Worm (Caenorhabditis elegans) whole organism, early embryonic: ENCODE data around the gene pqn-32.

Experiments used
- B0310.2 ChIP-seq: sonication (generic microtip); optimal IDR thresholded peaks from 2 replicates; lab custom pipeline; 2016; ENCODE audit warnings: mild to moderate bottlenecking, missing genetic modification characterization, missing compliant biosample characterization
- F13C5.2 ChIP-seq: sonication (generic microtip); optimal IDR thresholded peaks from 2 replicates; lab custom pipeline; 2017; ENCODE audit warnings: mild to moderate bottlenecking, missing genetic modification characterization, inconsistent platforms, missing compliant biosample characterization
- aly-1 ChIP-seq: sonication (generic microtip); optimal IDR thresholded peaks from 2 replicates; lab custom pipeline; 2016; ENCODE audit warnings: missing genetic modification characterization, missing compliant biosample characterization
- ama-1 ChIP-seq: fragments of 150-350 bp; optimal IDR thresholded peaks from 2 replicates; lab custom pipeline; 2014
- ceh-13 ChIP-seq: fragments of 200-800 bp; sonication (Bioruptor generic); optimal IDR thresholded peaks from 2 replicates; lab custom pipeline; 2018; ENCODE audit warnings: mild to moderate bottlenecking, missing genetic modification characterization, missing compliant biosample characterization
- ceh-36 ChIP-seq: sonication (generic microtip); optimal IDR thresholded peaks from 2 replicates; lab custom pipeline; 2016; ENCODE audit warnings: missing genetic modification characterization, inconsistent platforms, missing compliant biosample characterization
- ets-7 ChIP-seq: sonication (generic microtip); optimal IDR thresholded peaks from 2 replicates; lab custom pipeline; 2016; ENCODE audit warnings: missing genotype, missing genetic modification characterization, missing compliant biosample characterization
- flt-1 ChIP-seq: fragments of 200-800 bp; sonication (Bioruptor generic); IDR thresholded peaks from 2 replicates; pipeline ENCODE4 v1.3.6; 2022; ENCODE audit warnings: missing genetic modification characterization, missing compliant biosample characterization
- hmbx-1 ChIP-seq: sonication (generic microtip); optimal IDR thresholded peaks from 2 replicates; lab custom pipeline; 2016; ENCODE audit warnings: mild to moderate bottlenecking, missing genetic modification characterization, missing compliant biosample characterization
- hmg-4 ChIP-seq: fragments of 200-800 bp; sonication (Bioruptor generic); optimal IDR thresholded peaks from 2 replicates; lab custom pipeline; 2018; ENCODE audit warnings: mild to moderate bottlenecking, missing genetic modification characterization, missing compliant biosample characterization
- hnd-1 ChIP-seq: sonication (generic microtip); optimal IDR thresholded peaks from 2 replicates; lab custom pipeline; 2016; ENCODE audit warnings: missing genetic modification characterization, missing compliant biosample characterization
- pes-1 ChIP-seq: fragments of 200-800 bp; sonication (Bioruptor generic); IDR thresholded peaks from 2 replicates; pipeline ENCODE4 v1.3.6; 2022; ENCODE audit warnings: missing genetic modification reagents, missing genetic modification characterization, missing compliant biosample characterization
- scrt-1 ChIP-seq: fragments of 200-800 bp; sonication (Bioruptor generic); IDR thresholded peaks from 2 replicates; pipeline ENCODE4 v1.3.6; 2022; ENCODE audit warnings: missing genetic modification characterization, missing compliant biosample characterization
- sea-1 ChIP-seq: fragments of 200-800 bp; sonication (Bioruptor generic); conservative IDR thresholded peaks from 2 replicates; pipeline ENCODE4 v1.3.6; 2022; ENCODE audit warnings: missing genetic modification characterization, missing compliant biosample characterization
- tbx-11 ChIP-seq: fragments of 200-800 bp; sonication (Bioruptor generic); IDR thresholded peaks from 2 replicates; pipeline ENCODE4 v1.3.6; 2022; ENCODE audit warnings: missing genetic modification characterization, missing compliant biosample characterization
- tbx-37 ChIP-seq: fragments of 200-800 bp; sonication (Bioruptor generic); conservative IDR thresholded peaks from 2 replicates; pipeline ENCODE4 v1.3.6; 2022; ENCODE audit warnings: missing genetic modification reagents, missing genetic modification characterization, missing compliant biosample characterization
- tra-4 ChIP-seq: sonication (generic microtip); optimal IDR thresholded peaks from 2 replicates; lab custom pipeline; 2017; ENCODE audit warnings: missing genetic modification characterization, missing compliant biosample characterization

The pqn-32 gene

ce11 chrII:13139573-13139972 is 31.8 kb downstream of the pqn-32 start:
- TF ChIP-seq ama-1 (lab: Kevin White, UChicago): no peak
- no peak for TF ChIP-seq hnd-1 (tag; lab: Kevin White, UChicago)
- TF ChIP-seq sea-1 (GFP tag; lab: Robert Waterston, UW): no peak
- no peak for TF ChIP-seq pes-1 (GFP tag; lab: Robert Waterston, UW)
- no peak for TF ChIP-seq tra-4 (tag; lab: Kevin White, UChicago)
- no peak for TF ChIP-seq hmg-4
- no peak for TF ChIP-seq tbx-11
- TF ChIP-seq tbx-37: no peak
- TF ChIP-seq flt-1 (GFP tag; lab: Robert Waterston, UW): no peak
- TF ChIP-seq B0310.2 (tag; lab: Kevin White, UChicago): no peak
- no peak for TF ChIP-seq ceh-36
- no peak for TF ChIP-seq F13C5.2
- TF ChIP-seq hmbx-1: no peak
- TF ChIP-seq ets-7 (tag; lab: Kevin White, UChicago): no peak
- no peak for TF ChIP-seq ceh-13 (GFP tag; lab: Kevin White, UChicago)
- TF ChIP-seq scrt-1 (GFP tag; lab: Robert Waterston, UW): no peak
- no peak for TF ChIP-seq aly-1 (tag; lab: Kevin White, UChicago)

- TF ChIP-seq ceh-36 (no peak), tbx-37 (no peak), tbx-11 (no peak), hnd-1 (tag; lab: Kevin White, UChicago) (no peak), ama-1 (lab: Kevin White, UChicago) (no peak), scrt-1 (GFP tag; lab: Robert Waterston, UW) (no peak), aly-1 (tag; lab: Kevin White, UChicago) (no peak)
Observed at ce11 chrII:13142372-13142771, 34.6 kb downstream of the pqn-32 start.

ce11 chrII:13145204-13145603 is 37.4 kb downstream of the pqn-32 start, which contains the start of gene mltn-1:
mltn-1 (minus strand) TSS chrII:13145225.
- TF ChIP-seq ets-7 (tag; lab: Kevin White, UChicago) (no peak), pes-1 (GFP tag; lab: Robert Waterston, UW) (no peak), hmbx-1 (no peak), flt-1 (GFP tag; lab: Robert Waterston, UW) (no peak), B0310.2 (tag; lab: Kevin White, UChicago) (no peak), tbx-37 (no peak), hmg-4 (no peak), aly-1 (tag; lab: Kevin White, UChicago) (no peak), ceh-36 (no peak), F13C5.2 (no peak), sea-1 (GFP tag; lab: Robert Waterston, UW) (no peak), tra-4 (tag; lab: Kevin White, UChicago) (no peak), ceh-13 (GFP tag; lab: Kevin White, UChicago) (no peak), tbx-11 (no peak), hnd-1 (tag; lab: Kevin White, UChicago) (no peak), ama-1 (lab: Kevin White, UChicago) (no peak), scrt-1 (GFP tag; lab: Robert Waterston, UW) (no peak)

- TF ChIP-seq ama-1 (lab: Kevin White, UChicago): no peak
- TF ChIP-seq ceh-36: no peak
- no peak for TF ChIP-seq B0310.2 (tag; lab: Kevin White, UChicago)
- no peak for TF ChIP-seq tra-4 (tag; lab: Kevin White, UChicago)
- no peak for TF ChIP-seq ceh-13 (GFP tag; lab: Kevin White, UChicago)
- no peak for TF ChIP-seq ets-7 (tag; lab: Kevin White, UChicago)
- TF ChIP-seq flt-1 (GFP tag; lab: Robert Waterston, UW): no peak
- TF ChIP-seq F13C5.2: no peak
- TF ChIP-seq hnd-1 (tag; lab: Kevin White, UChicago): no peak
- no peak for TF ChIP-seq tbx-37
Observed at ce11 chrII:13148247-13148646, 40.4 kb downstream of the pqn-32 start.

- no peak for TF ChIP-seq hmg-4
- no peak for TF ChIP-seq B0310.2 (tag; lab: Kevin White, UChicago)
- no peak for TF ChIP-seq flt-1 (GFP tag; lab: Robert Waterston, UW)
- TF ChIP-seq hmbx-1: no peak
- no peak for TF ChIP-seq ceh-36
- TF ChIP-seq tra-4 (tag; lab: Kevin White, UChicago): no peak
Observed at ce11 chrII:13149965-13150364, 42.1 kb downstream of the pqn-32 start.

ce11 chrII:13152409-13152808 is 44.6 kb downstream of the pqn-32 start:
- TF ChIP-seq aly-1 (tag; lab: Kevin White, UChicago) (no peak), tbx-11 (no peak), F13C5.2 (no peak), hmbx-1 (no peak), ama-1 (lab: Kevin White, UChicago) (no peak), hmg-4 (no peak), ceh-13 (GFP tag; lab: Kevin White, UChicago) (no peak), hnd-1 (tag; lab: Kevin White, UChicago) (no peak), ets-7 (tag; lab: Kevin White, UChicago) (no peak), B0310.2 (tag; lab: Kevin White, UChicago) (no peak), sea-1 (GFP tag; lab: Robert Waterston, UW) (no peak), flt-1 (GFP tag; lab: Robert Waterston, UW) (no peak), ceh-36 (no peak), tra-4 (tag; lab: Kevin White, UChicago) (no peak), scrt-1 (GFP tag; lab: Robert Waterston, UW) (no peak), pes-1 (GFP tag; lab: Robert Waterston, UW) (no peak)

- TF ChIP-seq tbx-37: no peak
Observed at ce11 chrII:13153299-13153698, 45.5 kb downstream of the pqn-32 start, which contains the start of gene spe-18. spe-18 (minus strand) TSS chrII:13153399.

ce11 chrII:13156071-13156470 is 48.3 kb downstream of the pqn-32 start:
- no peak for TF ChIP-seq ceh-36
- no peak for TF ChIP-seq F13C5.2
- TF ChIP-seq ceh-13 (GFP tag; lab: Kevin White, UChicago): no peak
- TF ChIP-seq hnd-1 (tag; lab: Kevin White, UChicago): no peak
- TF ChIP-seq sea-1 (GFP tag; lab: Robert Waterston, UW): no peak
- no peak for TF ChIP-seq hmbx-1
- no peak for TF ChIP-seq scrt-1 (GFP tag; lab: Robert Waterston, UW)
- TF ChIP-seq ama-1 (lab: Kevin White, UChicago): no peak
- TF ChIP-seq hmg-4: no peak
- TF ChIP-seq tbx-37: no peak
- no peak for TF ChIP-seq B0310.2 (tag; lab: Kevin White, UChicago)
- no peak for TF ChIP-seq tbx-11
- TF ChIP-seq ets-7 (tag; lab: Kevin White, UChicago): no peak
